Worm (Caenorhabditis elegans) whole organism, mixed stage, embryonic: ENCODE data around the gene clec-265.

Experiments used
- ceh-39 ChIP-seq: fragments of 150-350 bp; optimal IDR thresholded peaks from 2 replicates; lab custom pipeline; 2014; ENCODE audit warnings: missing biosample characterization, missing genetic modification characterization
- ceh-83 ChIP-seq: fragments of 200-800 bp; sonication (Bioruptor generic); optimal IDR thresholded peaks from 2 replicates; lab custom pipeline; 2018; ENCODE audit warnings: mild to moderate bottlenecking, missing genetic modification characterization, missing compliant biosample characterization
- cnd-1 ChIP-seq: fragments of 200-800 bp; sonication (Bioruptor generic); optimal IDR thresholded peaks from 2 replicates; lab custom pipeline; 2018; ENCODE audit warnings: mild to moderate bottlenecking, missing genetic modification characterization, missing compliant biosample characterization
- elt-1 ChIP-seq: sonication (generic microtip); optimal IDR thresholded peaks from 2 replicates; lab custom pipeline; 2017; ENCODE audit warnings: missing genetic modification characterization, mild to moderate bottlenecking, missing compliant biosample characterization, antibody characterized with exemption, moderate library complexity, borderline replicate concordance; ENCODE audit not compliant: insufficient read depth
- hlh-1 ChIP-seq: fragments of 150-350 bp; optimal IDR thresholded peaks from 2 replicates; lab custom pipeline; 2014; ENCODE audit warnings: missing biosample characterization, missing genetic modification reagents, missing genetic modification characterization
- lin-13 ChIP-seq: fragments of 150-350 bp; optimal IDR thresholded peaks from 2 replicates; lab custom pipeline; 2014; ENCODE audit warnings: missing biosample characterization, missing genetic modification characterization
- lsy-2 ChIP-seq: fragments of 150-350 bp; optimal IDR thresholded peaks from 2 replicates; lab custom pipeline; 2014; ENCODE audit warnings: missing biosample characterization, missing genetic modification characterization
- mab-5 ChIP-seq: fragments of 150-350 bp; optimal IDR thresholded peaks from 2 replicates; lab custom pipeline; 2014; ENCODE audit warnings: missing biosample characterization, missing genetic modification characterization
- mep-1 ChIP-seq: fragments of 150-350 bp; optimal IDR thresholded peaks from 2 replicates; lab custom pipeline; 2017; ENCODE audit warnings: missing biosample characterization, missing genetic modification reagents, missing genetic modification characterization, inconsistent platforms
- nhr-12 ChIP-seq: fragments of 150-350 bp; optimal IDR thresholded peaks from 2 replicates; lab custom pipeline; 2014; ENCODE audit warnings: missing biosample characterization, missing genetic modification characterization
- nhr-2 ChIP-seq: fragments of 150-350 bp; optimal IDR thresholded peaks from 2 replicates; lab custom pipeline; 2014; ENCODE audit warnings: missing biosample characterization, missing genetic modification characterization
- nhr-28 ChIP-seq: fragments of 150-350 bp; optimal IDR thresholded peaks from 2 replicates; lab custom pipeline; 2014; ENCODE audit warnings: missing biosample characterization, missing genetic modification characterization
- pha-4 ChIP-seq: fragments of 150-350 bp; optimal IDR thresholded peaks from 2 replicates; lab custom pipeline; 2018; ENCODE audit warnings: missing biosample characterization, missing genetic modification reagents, missing genetic modification characterization
- sem-2 ChIP-seq: fragments of 200-800 bp; sonication (Bioruptor generic); optimal IDR thresholded peaks from 2 replicates; lab custom pipeline; 2018; ENCODE audit warnings: mild to moderate bottlenecking, missing genetic modification characterization, missing compliant biosample characterization
- tbx-8 ChIP-seq: fragments of 200-800 bp; sonication (Bioruptor generic); optimal IDR thresholded peaks from 2 replicates; lab custom pipeline; 2018; ENCODE audit warnings: mild to moderate bottlenecking, missing genetic modification characterization, moderate library complexity, missing compliant biosample characterization
- unc-39 ChIP-seq: fragments of 150-350 bp; optimal IDR thresholded peaks from 2 replicates; lab custom pipeline; 2014; ENCODE audit warnings: missing biosample characterization, missing genetic modification characterization
- zip-8 ChIP-seq: fragments of 150-350 bp; optimal IDR thresholded peaks from 2 replicates; lab custom pipeline; 2014; ENCODE audit warnings: missing biosample characterization, missing genetic modification characterization

Gene clec-265

ce11 chrX:3080825-3081224 is 49.2 kb downstream of the clec-265 start, which contains the start of gene twk-16:
Gene twk-16, plus strand, starts transcription at chrX:3081125.
- TF ChIP-seq nhr-28 (tag; lab: Kevin White, UChicago) (no peak), sem-2 (GFP tag; lab: Kevin White, UChicago) (no peak), nhr-2 (tag; lab: Kevin White, UChicago) (no peak), hlh-1 (no peak), ceh-39 (tag; lab: Kevin White, UChicago) (no peak), lin-13 (tag; lab: Kevin White, UChicago) (no peak), ceh-83 (GFP tag; lab: Kevin White, UChicago) (no peak), mab-5 (tag; lab: Kevin White, UChicago) (no peak), nhr-12 (tag; lab: Kevin White, UChicago) (no peak), zip-8 (tag; lab: Kevin White, UChicago) (no peak), mep-1 (tag; lab: Kevin White, UChicago) (no peak), tbx-8 (GFP tag; lab: Kevin White, UChicago) (no peak), cnd-1 (tag; lab: Kevin White, UChicago) (no peak), unc-39 (tag; lab: Kevin White, UChicago) (no peak), elt-1 (tag; lab: Kevin White, UChicago) (no peak), pha-4 (no peak), lsy-2 (tag; lab: Kevin White, UChicago) (no peak)
